Worm (Caenorhabditis elegans) whole organism, early embryonic: ENCODE measurements around the gene F30B5.11.

Experiments used
- B0310.2 ChIP-seq: sonication (generic microtip); optimal IDR thresholded peaks from 2 replicates; lab custom pipeline; 2016; ENCODE audit warnings: mild to moderate bottlenecking, missing genetic modification characterization, missing compliant biosample characterization
- F13C5.2 ChIP-seq: sonication (generic microtip); optimal IDR thresholded peaks from 2 replicates; lab custom pipeline; 2017; ENCODE audit warnings: mild to moderate bottlenecking, missing genetic modification characterization, inconsistent platforms, missing compliant biosample characterization
- aly-1 ChIP-seq: sonication (generic microtip); optimal IDR thresholded peaks from 2 replicates; lab custom pipeline; 2016; ENCODE audit warnings: missing genetic modification characterization, missing compliant biosample characterization
- ama-1 ChIP-seq: fragments of 150-350 bp; optimal IDR thresholded peaks from 2 replicates; lab custom pipeline; 2014
- ceh-13 ChIP-seq: fragments of 200-800 bp; sonication (Bioruptor generic); optimal IDR thresholded peaks from 2 replicates; lab custom pipeline; 2018; ENCODE audit warnings: mild to moderate bottlenecking, missing genetic modification characterization, missing compliant biosample characterization
- ceh-36 ChIP-seq: sonication (generic microtip); optimal IDR thresholded peaks from 2 replicates; lab custom pipeline; 2016; ENCODE audit warnings: missing genetic modification characterization, inconsistent platforms, missing compliant biosample characterization
- ets-7 ChIP-seq: sonication (generic microtip); optimal IDR thresholded peaks from 2 replicates; lab custom pipeline; 2016; ENCODE audit warnings: missing genotype, missing genetic modification characterization, missing compliant biosample characterization
- flt-1 ChIP-seq: fragments of 200-800 bp; sonication (Bioruptor generic); IDR thresholded peaks from 2 replicates; pipeline ENCODE4 v1.3.6; 2022; ENCODE audit warnings: missing genetic modification characterization, missing compliant biosample characterization
- hmbx-1 ChIP-seq: sonication (generic microtip); optimal IDR thresholded peaks from 2 replicates; lab custom pipeline; 2016; ENCODE audit warnings: mild to moderate bottlenecking, missing genetic modification characterization, missing compliant biosample characterization
- hmg-4 ChIP-seq: fragments of 200-800 bp; sonication (Bioruptor generic); optimal IDR thresholded peaks from 2 replicates; lab custom pipeline; 2018; ENCODE audit warnings: mild to moderate bottlenecking, missing genetic modification characterization, missing compliant biosample characterization
- hnd-1 ChIP-seq: sonication (generic microtip); optimal IDR thresholded peaks from 2 replicates; lab custom pipeline; 2016; ENCODE audit warnings: missing genetic modification characterization, missing compliant biosample characterization
- pes-1 ChIP-seq: fragments of 200-800 bp; sonication (Bioruptor generic); IDR thresholded peaks from 2 replicates; pipeline ENCODE4 v1.3.6; 2022; ENCODE audit warnings: missing genetic modification reagents, missing genetic modification characterization, missing compliant biosample characterization
- scrt-1 ChIP-seq: fragments of 200-800 bp; sonication (Bioruptor generic); IDR thresholded peaks from 2 replicates; pipeline ENCODE4 v1.3.6; 2022; ENCODE audit warnings: missing genetic modification characterization, missing compliant biosample characterization
- sea-1 ChIP-seq: fragments of 200-800 bp; sonication (Bioruptor generic); conservative IDR thresholded peaks from 2 replicates; pipeline ENCODE4 v1.3.6; 2022; ENCODE audit warnings: missing genetic modification characterization, missing compliant biosample characterization
- tbx-11 ChIP-seq: fragments of 200-800 bp; sonication (Bioruptor generic); IDR thresholded peaks from 2 replicates; pipeline ENCODE4 v1.3.6; 2022; ENCODE audit warnings: missing genetic modification characterization, missing compliant biosample characterization
- tbx-37 ChIP-seq: fragments of 200-800 bp; sonication (Bioruptor generic); conservative IDR thresholded peaks from 2 replicates; pipeline ENCODE4 v1.3.6; 2022; ENCODE audit warnings: missing genetic modification reagents, missing genetic modification characterization, missing compliant biosample characterization
- tra-4 ChIP-seq: sonication (generic microtip); optimal IDR thresholded peaks from 2 replicates; lab custom pipeline; 2017; ENCODE audit warnings: missing genetic modification characterization, missing compliant biosample characterization

F30B5.11 gene

ce11 chrIV:4177560-4177959 lies 42.3 kb downstream of the F30B5.11 start:
- no peak for TF ChIP-seq ama-1 (lab: Kevin White, UChicago)
- TF ChIP-seq hnd-1 (tag; lab: Kevin White, UChicago): no peak
- TF ChIP-seq tbx-37: no peak
- no peak for TF ChIP-seq ceh-36
- TF ChIP-seq ceh-13 (GFP tag; lab: Kevin White, UChicago): no peak
- TF ChIP-seq scrt-1 (GFP tag; lab: Robert Waterston, UW): no peak
- TF ChIP-seq tra-4 (tag; lab: Kevin White, UChicago): no peak
- TF ChIP-seq hmg-4 (GFP tag; lab: Kevin White, UChicago): no peak
- no peak for TF ChIP-seq aly-1
- no peak for TF ChIP-seq tbx-11 (GFP tag; lab: Robert Waterston, UW)
- TF ChIP-seq ets-7: no peak
- no peak for TF ChIP-seq F13C5.2
- TF ChIP-seq pes-1: no peak
- no peak for TF ChIP-seq sea-1 (GFP tag; lab: Robert Waterston, UW)

ce11 chrIV:4176659-4177058 lies 43.2 kb downstream of the F30B5.11 start:
- TF ChIP-seq scrt-1 (GFP tag; lab: Robert Waterston, UW): no peak
- no peak for TF ChIP-seq B0310.2 (tag; lab: Kevin White, UChicago)
- no peak for TF ChIP-seq tbx-37
- TF ChIP-seq tra-4 (tag; lab: Kevin White, UChicago): no peak
- no peak for TF ChIP-seq ceh-36
- no peak for TF ChIP-seq flt-1 (GFP tag; lab: Robert Waterston, UW)
- TF ChIP-seq hnd-1 (tag; lab: Kevin White, UChicago): no peak
- no peak for TF ChIP-seq tbx-11 (GFP tag; lab: Robert Waterston, UW)
- no peak for TF ChIP-seq ama-1 (lab: Kevin White, UChicago)
- TF ChIP-seq hmg-4 (GFP tag; lab: Kevin White, UChicago): no peak
- no peak for TF ChIP-seq ets-7

ce11 chrIV:4176088-4176487 lies 43.8 kb downstream of the F30B5.11 start, which contains the start of gene dnj-15:
Gene dnj-15 (plus strand): TSS chrIV:4176388.
- TF ChIP-seq tbx-37: no peak
- TF ChIP-seq F13C5.2: no peak
- TF ChIP-seq hnd-1 (tag; lab: Kevin White, UChicago): no peak
- TF ChIP-seq aly-1: no peak
- no peak for TF ChIP-seq hmbx-1 (tag; lab: Kevin White, UChicago)
- no peak for TF ChIP-seq tbx-11 (GFP tag; lab: Robert Waterston, UW)
- no peak for TF ChIP-seq sea-1 (GFP tag; lab: Robert Waterston, UW)
- TF ChIP-seq hmg-4 (GFP tag; lab: Kevin White, UChicago): no peak
- TF ChIP-seq scrt-1 (GFP tag; lab: Robert Waterston, UW): no peak
- TF ChIP-seq pes-1: no peak

DNA sequence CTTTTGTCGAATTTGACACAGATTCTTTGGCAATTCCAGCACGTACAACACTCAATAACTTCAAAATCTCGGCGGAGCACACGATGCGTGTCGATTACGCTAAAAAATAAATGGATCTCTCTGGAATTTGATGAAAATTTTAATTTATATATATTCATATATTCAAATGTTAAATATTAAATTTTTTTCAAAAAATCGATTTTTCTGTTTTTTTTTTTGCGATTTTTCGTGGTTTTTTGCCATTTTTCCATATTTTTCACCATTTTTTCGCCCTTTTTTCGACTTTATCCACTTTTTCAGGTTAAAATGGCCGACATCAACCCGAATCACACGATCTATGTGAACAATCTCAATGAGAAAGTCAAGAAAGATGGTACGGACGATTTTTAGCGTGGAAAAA lies 46.1 kb downstream of the F30B5.11 start, which contains the start of gene rnp-3:
TSS of gene rnp-3 (plus strand) at position 301 of the 400 bp plus-strand sequence.
- TF ChIP-seq pes-1 (no peak), hmg-4 (GFP tag; lab: Kevin White, UChicago) (no peak), hnd-1 (tag; lab: Kevin White, UChicago) (no peak), flt-1 (GFP tag; lab: Robert Waterston, UW) (no peak), B0310.2 (tag; lab: Kevin White, UChicago) (no peak), sea-1 (GFP tag; lab: Robert Waterston, UW) (no peak), hmbx-1 (tag; lab: Kevin White, UChicago) (no peak), tbx-11 (GFP tag; lab: Robert Waterston, UW) (no peak), ets-7 (no peak), F13C5.2 (no peak), ama-1 (lab: Kevin White, UChicago) (no peak), ceh-13 (GFP tag; lab: Kevin White, UChicago) (no peak)

DNA sequence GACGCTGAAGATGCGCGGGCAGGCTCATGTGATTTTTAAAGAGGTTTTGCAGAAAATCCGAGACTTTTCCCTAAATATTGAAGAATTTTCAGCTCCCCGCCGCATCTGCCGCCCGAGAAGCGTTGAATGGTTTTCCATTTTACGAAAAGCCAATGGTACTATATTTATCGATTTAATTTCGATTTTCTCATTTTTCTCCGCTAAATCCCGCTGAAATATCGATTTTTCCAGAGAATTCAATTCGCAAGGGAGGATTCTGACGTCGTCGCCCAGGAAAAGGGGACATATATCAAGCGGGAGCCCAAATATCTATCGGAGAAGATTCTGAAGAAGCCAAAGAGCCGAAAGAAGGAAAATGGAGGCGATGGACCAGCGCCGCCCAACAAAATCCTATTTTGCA lies 47.6 kb downstream of the F30B5.11 start:
- TF ChIP-seq B0310.2 (tag; lab: Kevin White, UChicago) (no peak), flt-1 (GFP tag; lab: Robert Waterston, UW) (no peak), tbx-11 (GFP tag; lab: Robert Waterston, UW) (no peak), hnd-1 (tag; lab: Kevin White, UChicago) (no peak), hmg-4 (GFP tag; lab: Kevin White, UChicago) (no peak), hmbx-1 (tag; lab: Kevin White, UChicago) (no peak), tra-4 (tag; lab: Kevin White, UChicago) (no peak), ceh-13 (GFP tag; lab: Kevin White, UChicago) (no peak), ama-1 (lab: Kevin White, UChicago) (no peak), ceh-36 (no peak), tbx-37 (no peak), F13C5.2 (no peak), sea-1 (GFP tag; lab: Robert Waterston, UW) (no peak)

DNA sequence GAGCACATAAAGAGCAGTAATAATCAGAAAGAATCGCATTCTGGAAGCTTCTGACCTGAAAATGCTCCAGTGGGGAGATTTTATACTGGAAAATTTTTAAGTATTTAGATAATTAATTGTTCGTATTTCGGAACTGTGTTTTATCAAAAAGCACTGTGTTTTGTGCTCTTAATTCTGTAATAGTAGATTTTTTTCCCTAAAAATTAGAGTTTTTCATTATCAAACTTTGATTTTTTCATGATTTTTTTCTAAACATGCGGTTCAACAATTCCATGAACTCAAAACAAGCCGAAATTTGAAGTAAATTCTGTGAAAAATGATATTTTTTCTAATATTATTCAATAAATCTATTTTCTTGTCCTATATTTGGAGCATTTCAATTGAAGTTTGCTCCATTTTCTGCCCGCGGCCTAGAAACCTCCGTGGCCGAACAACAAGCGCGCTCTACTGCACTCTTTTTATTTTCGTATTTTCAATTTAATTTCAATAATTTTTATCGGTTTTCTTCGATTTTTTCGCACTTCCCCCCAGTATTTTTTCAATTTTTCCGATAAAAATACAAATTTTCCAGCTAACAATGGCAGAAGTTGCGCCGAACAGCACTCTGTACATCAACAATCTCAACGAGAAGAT lies 48.2 kb downstream of the F30B5.11 start, which contains the start of the genes K08D10.13 and rnp-2:
TSS of gene K08D10.13 (minus strand) at position 51 of the 633 bp plus-strand sequence.
TSS of gene rnp-2 (plus strand) at position 546 of the 633 bp plus-strand sequence.
- TF ChIP-seq hmbx-1 (tag; lab: Kevin White, UChicago) (no peak), tbx-37 (0 out of 2 replicates have a peak, but pooled peaks have one; percentile 27)
